Worm (Caenorhabditis elegans) whole organism, L1 larva: Measurements from ENCODE around the gene ndub-11.

Experiments
- ama-1 ChIP-seq: fragments of 150-350 bp; optimal IDR thresholded peaks from 2 replicates; lab custom pipeline; 2014
- ceh-8 ChIP-seq: fragments of 200-800 bp; sonication (Bioruptor generic); optimal IDR thresholded peaks from 2 replicates; lab custom pipeline; 2018; ENCODE audit warnings: mild to moderate bottlenecking, missing genetic modification characterization, moderate library complexity, missing compliant biosample characterization
- ces-1 ChIP-seq: fragments of 150-350 bp; optimal IDR thresholded peaks from 2 replicates; lab custom pipeline; 2014; ENCODE audit warnings: missing biosample characterization, missing genetic modification reagents, missing genetic modification characterization
- efl-3 ChIP-seq: fragments of 200-800 bp; sonication (Bioruptor generic); optimal IDR thresholded peaks from 2 replicates; lab custom pipeline; 2018; ENCODE audit warnings: mild to moderate bottlenecking, missing genetic modification characterization, missing compliant biosample characterization
- elt-2 ChIP-seq: sonication (generic microtip); optimal IDR thresholded peaks from 2 replicates; lab custom pipeline; 2016; ENCODE audit warnings: missing genetic modification characterization, mild to moderate bottlenecking, inconsistent platforms, missing compliant biosample characterization, missing genetic modification reagents
- fkh-4 ChIP-seq: sonication (generic microtip); optimal IDR thresholded peaks from 2 replicates; lab custom pipeline; 2016; ENCODE audit warnings: missing compliant biosample characterization, missing genetic modification characterization, borderline replicate concordance
- fkh-8 ChIP-seq: sonication (generic microtip); optimal IDR thresholded peaks from 2 replicates; lab custom pipeline; 2016; ENCODE audit warnings: mild to moderate bottlenecking, missing genetic modification characterization, missing compliant biosample characterization
- fos-1 ChIP-seq: fragments of 150-350 bp; optimal IDR thresholded peaks from 2 replicates; lab custom pipeline; 2014; ENCODE audit warnings: missing biosample characterization, missing genetic modification characterization
- hlh-4 ChIP-seq: sonication (generic microtip); optimal IDR thresholded peaks from 2 replicates; lab custom pipeline; 2016; ENCODE audit warnings: mild to moderate bottlenecking, missing genetic modification characterization, missing compliant biosample characterization
- lin-13 ChIP-seq: fragments of 150-350 bp; optimal IDR thresholded peaks from 2 replicates; lab custom pipeline; 2014; ENCODE audit warnings: missing biosample characterization, missing genetic modification reagents, missing genetic modification characterization
- mab-9 ChIP-seq: fragments of 200-800 bp; sonication (Bioruptor generic); IDR thresholded peaks from 2 replicates; pipeline ENCODE4 v1.3.6; 2022; ENCODE audit warnings: missing genetic modification reagents, missing genetic modification characterization, missing compliant biosample characterization
- mef-2 ChIP-seq: fragments of 150-350 bp; optimal IDR thresholded peaks from 2 replicates; lab custom pipeline; 2014; ENCODE audit warnings: missing biosample characterization, missing genetic modification characterization
- nhr-237 ChIP-seq: fragments of 150-350 bp; optimal IDR thresholded peaks from 2 replicates; lab custom pipeline; 2014; ENCODE audit warnings: missing biosample characterization, missing genetic modification characterization

DNA sequence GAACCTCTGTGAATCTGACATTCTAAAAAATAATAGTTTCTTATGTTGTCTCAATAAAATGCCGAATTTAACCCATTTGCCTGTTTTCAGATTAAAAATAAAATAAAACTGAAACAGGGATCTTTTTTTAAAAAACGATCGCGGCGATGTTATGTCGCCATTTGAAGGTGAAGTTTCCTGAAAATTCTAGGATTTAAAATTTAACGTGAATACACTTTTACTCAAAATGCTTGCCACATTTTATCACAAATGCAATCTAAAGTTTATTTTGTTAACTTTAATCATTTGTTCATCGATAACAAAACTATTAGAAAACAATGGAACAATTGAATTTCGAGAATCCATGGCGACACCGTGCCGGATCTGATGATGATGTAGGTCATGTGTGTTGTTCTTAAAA is 30.4 kb downstream of the ndub-11 start, which contains the start of gene Y42H9AR.2:
- TF ChIP-seq elt-2 (tag; lab: Kevin White, UChicago) (no peak), ceh-8 (GFP tag; lab: Kevin White, UChicago) (no peak), nhr-237 (tag; lab: Kevin White, UChicago) (no peak), mef-2 (no peak), fkh-8 (tag; lab: Kevin White, UChicago) (no peak), mab-9 (GFP tag; lab: Robert Waterston, UW) (no peak), ama-1 (lab: Kevin White, UChicago) (no peak), hlh-4 (no peak), efl-3 (GFP tag; lab: Kevin White, UChicago) (no peak), fos-1 (no peak), fkh-4 (tag; lab: Kevin White, UChicago) (no peak), ces-1 (no peak), lin-13 (GFP tag; lab: Kevin White, UChicago) (no peak)
